Worm (Caenorhabditis elegans) whole organism, early embryonic: ENCODE measurements around the gene rpn-6.2.
A peak's percentile ranks its signal among the peaks of the same experiment; 100 is the strongest.
"Not testable (repeated sequence)": the region's sequence is repeated elsewhere in the genome, so short reads cannot be mapped to it uniquely, and the experiment has no call there.

ENCODE experiments used
- B0310.2 ChIP-seq: sonication (generic microtip); optimal IDR thresholded peaks from 2 replicates; lab custom pipeline; 2016; ENCODE audit warnings: mild to moderate bottlenecking, missing genetic modification characterization, missing compliant biosample characterization
- F13C5.2 ChIP-seq: sonication (generic microtip); optimal IDR thresholded peaks from 2 replicates; lab custom pipeline; 2017; ENCODE audit warnings: mild to moderate bottlenecking, missing genetic modification characterization, inconsistent platforms, missing compliant biosample characterization
- aly-1 ChIP-seq: sonication (generic microtip); optimal IDR thresholded peaks from 2 replicates; lab custom pipeline; 2016; ENCODE audit warnings: missing genetic modification characterization, missing compliant biosample characterization
- ama-1 ChIP-seq: fragments of 150-350 bp; optimal IDR thresholded peaks from 2 replicates; lab custom pipeline; 2014
- ceh-13 ChIP-seq: fragments of 200-800 bp; sonication (Bioruptor generic); optimal IDR thresholded peaks from 2 replicates; lab custom pipeline; 2018; ENCODE audit warnings: mild to moderate bottlenecking, missing genetic modification characterization, missing compliant biosample characterization
- ceh-36 ChIP-seq: sonication (generic microtip); optimal IDR thresholded peaks from 2 replicates; lab custom pipeline; 2016; ENCODE audit warnings: missing genetic modification characterization, inconsistent platforms, missing compliant biosample characterization
- ets-7 ChIP-seq: sonication (generic microtip); optimal IDR thresholded peaks from 2 replicates; lab custom pipeline; 2016; ENCODE audit warnings: missing genotype, missing genetic modification characterization, missing compliant biosample characterization
- flt-1 ChIP-seq: fragments of 200-800 bp; sonication (Bioruptor generic); IDR thresholded peaks from 2 replicates; pipeline ENCODE4 v1.3.6; 2022; ENCODE audit warnings: missing genetic modification characterization, missing compliant biosample characterization
- hmbx-1 ChIP-seq: sonication (generic microtip); optimal IDR thresholded peaks from 2 replicates; lab custom pipeline; 2016; ENCODE audit warnings: mild to moderate bottlenecking, missing genetic modification characterization, missing compliant biosample characterization
- hmg-4 ChIP-seq: fragments of 200-800 bp; sonication (Bioruptor generic); optimal IDR thresholded peaks from 2 replicates; lab custom pipeline; 2018; ENCODE audit warnings: mild to moderate bottlenecking, missing genetic modification characterization, missing compliant biosample characterization
- hnd-1 ChIP-seq: sonication (generic microtip); optimal IDR thresholded peaks from 2 replicates; lab custom pipeline; 2016; ENCODE audit warnings: missing genetic modification characterization, missing compliant biosample characterization
- pes-1 ChIP-seq: fragments of 200-800 bp; sonication (Bioruptor generic); IDR thresholded peaks from 2 replicates; pipeline ENCODE4 v1.3.6; 2022; ENCODE audit warnings: missing genetic modification reagents, missing genetic modification characterization, missing compliant biosample characterization
- scrt-1 ChIP-seq: fragments of 200-800 bp; sonication (Bioruptor generic); IDR thresholded peaks from 2 replicates; pipeline ENCODE4 v1.3.6; 2022; ENCODE audit warnings: missing genetic modification characterization, missing compliant biosample characterization
- sea-1 ChIP-seq: fragments of 200-800 bp; sonication (Bioruptor generic); conservative IDR thresholded peaks from 2 replicates; pipeline ENCODE4 v1.3.6; 2022; ENCODE audit warnings: missing genetic modification characterization, missing compliant biosample characterization
- tbx-11 ChIP-seq: fragments of 200-800 bp; sonication (Bioruptor generic); IDR thresholded peaks from 2 replicates; pipeline ENCODE4 v1.3.6; 2022; ENCODE audit warnings: missing genetic modification characterization, missing compliant biosample characterization
- tbx-37 ChIP-seq: fragments of 200-800 bp; sonication (Bioruptor generic); conservative IDR thresholded peaks from 2 replicates; pipeline ENCODE4 v1.3.6; 2022; ENCODE audit warnings: missing genetic modification reagents, missing genetic modification characterization, missing compliant biosample characterization
- tra-4 ChIP-seq: sonication (generic microtip); optimal IDR thresholded peaks from 2 replicates; lab custom pipeline; 2017; ENCODE audit warnings: missing genetic modification characterization, missing compliant biosample characterization

rpn-6.2 gene

ce11 chrIII:9010047-9010446, 8.2 kb upstream of the rpn-6.2 start, which contains the start of gene F59B2.8:
Gene F59B2.8, minus strand, starts transcription at chrIII:9010197.
- TF ChIP-seq sea-1 (GFP tag; lab: Robert Waterston, UW) (no peak), scrt-1 (no peak), ets-7 (no peak), tra-4 (tag; lab: Kevin White, UChicago) (no peak), tbx-11 (no peak), hmbx-1 (tag; lab: Kevin White, UChicago) (no peak), pes-1 (GFP tag; lab: Robert Waterston, UW) (no peak), hnd-1 (tag; lab: Kevin White, UChicago) (no peak), F13C5.2 (no peak), B0310.2 (no peak), tbx-37 (GFP tag; lab: Robert Waterston, UW) (no peak), ama-1 (lab: Kevin White, UChicago) (no peak), ceh-36 (tag; lab: Kevin White, UChicago) (no peak), hmg-4 (no peak), ceh-13 (GFP tag; lab: Kevin White, UChicago) (no peak)

ce11 chrIII:9007183-9007582, 5.4 kb upstream of the rpn-6.2 start:
- no peak for TF ChIP-seq tbx-37 (GFP tag; lab: Robert Waterston, UW)
- no peak for TF ChIP-seq tbx-11
- peak; percentile 22 for TF ChIP-seq hmg-4
- TF ChIP-seq B0310.2: no peak
- TF ChIP-seq sea-1 (GFP tag; lab: Robert Waterston, UW): no peak

ce11 chrIII:9005905-9006372, 4.1 kb upstream of the rpn-6.2 start, which contains the start of gene rab-6.1:
Gene rab-6.1, minus strand, starts transcription at chrIII:9005955.
- TF ChIP-seq ceh-36 (tag; lab: Kevin White, UChicago); ceh-13 (GFP tag; lab: Kevin White, UChicago); pes-1 (GFP tag; lab: Robert Waterston, UW): not testable (repeated sequence)

ce11 chrIII:9004658-9005057, 2.9 kb upstream of the rpn-6.2 start:
- no peak for TF ChIP-seq ama-1 (lab: Kevin White, UChicago)
- TF ChIP-seq ceh-36 (tag; lab: Kevin White, UChicago): no peak
- TF ChIP-seq hmbx-1 (tag; lab: Kevin White, UChicago): no peak
- TF ChIP-seq B0310.2: no peak
- no peak for TF ChIP-seq flt-1 (GFP tag; lab: Robert Waterston, UW)
- no peak for TF ChIP-seq tra-4 (tag; lab: Kevin White, UChicago)
- TF ChIP-seq hnd-1 (tag; lab: Kevin White, UChicago): no peak
- TF ChIP-seq pes-1 (GFP tag; lab: Robert Waterston, UW): no peak
- TF ChIP-seq hmg-4: no peak
- TF ChIP-seq F13C5.2: no peak

- no peak for TF ChIP-seq ceh-13 (GFP tag; lab: Kevin White, UChicago)
- TF ChIP-seq tra-4 (tag; lab: Kevin White, UChicago): no peak
These were observed 746 bp upstream of the rpn-6.2 start, which contains the start of the genes F59B2.15 and zif-1 for ce11 chrIII:9002545-9002944. Gene F59B2.15, minus strand, starts transcription at chrIII:9002645. Gene zif-1, plus strand, starts transcription at chrIII:9002779.

ce11 chrIII:9001491-9001890, 308 bp downstream of the rpn-6.2 start:
- TF ChIP-seq scrt-1 (no peak), aly-1 (tag; lab: Kevin White, UChicago) (no peak), pes-1 (GFP tag; lab: Robert Waterston, UW) (no peak), hmg-4 (no peak)

ce11 chrIII:8999508-8999907, 2.3 kb downstream of the rpn-6.2 start, which contains the start of gene F59B2.3:
Gene F59B2.3, minus strand, starts transcription at chrIII:8999766.
- TF ChIP-seq ama-1 (lab: Kevin White, UChicago) (no peak), hmg-4 (no peak), sea-1 (GFP tag; lab: Robert Waterston, UW) (no peak)

ce11 chrIII:8998884-8999283, 2.9 kb downstream of the rpn-6.2 start:
- TF ChIP-seq flt-1 (GFP tag; lab: Robert Waterston, UW) (no peak), tbx-37 (GFP tag; lab: Robert Waterston, UW) (no peak), hmbx-1 (tag; lab: Kevin White, UChicago) (no peak), sea-1 (GFP tag; lab: Robert Waterston, UW) (no peak), tbx-11 (no peak), aly-1 (tag; lab: Kevin White, UChicago) (no peak)

ce11 chrIII:8997821-8998220, 4.0 kb downstream of the rpn-6.2 start:
- TF ChIP-seq scrt-1 (no peak), ama-1 (lab: Kevin White, UChicago) (no peak), hnd-1 (tag; lab: Kevin White, UChicago) (no peak), hmg-4 (no peak), aly-1 (tag; lab: Kevin White, UChicago) (no peak), ets-7 (no peak), tra-4 (tag; lab: Kevin White, UChicago) (no peak), B0310.2 (no peak), tbx-37 (GFP tag; lab: Robert Waterston, UW) (no peak), hmbx-1 (tag; lab: Kevin White, UChicago) (no peak)
